Worm (Caenorhabditis elegans) whole organism, late embryonic: ENCODE data around the gene daf-18.

ENCODE experiments used
- C38D4.7 ChIP-seq: fragments of 200-800 bp; sonication (Bioruptor generic); optimal IDR thresholded peaks from 2 replicates; lab custom pipeline; 2018; ENCODE audit warnings: mild to moderate bottlenecking, missing genetic modification characterization, moderate library complexity, missing compliant biosample characterization
- K02D7.2 ChIP-seq: sonication (generic microtip); optimal IDR thresholded peaks from 2 replicates; lab custom pipeline; 2017; ENCODE audit warnings: mild to moderate bottlenecking, missing genetic modification characterization, missing compliant biosample characterization
- T23F11.4 ChIP-seq: fragments of 200-800 bp; sonication (Bioruptor generic); optimal IDR thresholded peaks from 2 replicates; lab custom pipeline; 2018; ENCODE audit warnings: mild to moderate bottlenecking, missing genetic modification characterization, missing compliant biosample characterization
- Y22D7AL.16 ChIP-seq: sonication (generic microtip); optimal IDR thresholded peaks from 2 replicates; lab custom pipeline; 2016; ENCODE audit warnings: missing genetic modification characterization, missing compliant biosample characterization
- ahr-1 ChIP-seq: sonication (generic microtip); optimal IDR thresholded peaks from 2 replicates; lab custom pipeline; 2016; ENCODE audit warnings: missing genetic modification characterization, missing compliant biosample characterization
- ceh-19 ChIP-seq: fragments of 200-800 bp; sonication (Bioruptor generic); optimal IDR thresholded peaks from 2 replicates; lab custom pipeline; 2018; ENCODE audit warnings: mild to moderate bottlenecking, missing genetic modification characterization, missing compliant biosample characterization
- ceh-22 ChIP-seq: sonication (generic microtip); optimal IDR thresholded peaks from 2 replicates; lab custom pipeline; 2017; ENCODE audit warnings: missing biosample characterization, missing genetic modification characterization
- ceh-45 ChIP-seq: fragments of 200-800 bp; sonication (Bioruptor generic); IDR thresholded peaks from 2 replicates; pipeline ENCODE4 v1.3.6; 2022; ENCODE audit warnings: missing genetic modification reagents, missing genetic modification characterization, missing compliant biosample characterization
- ceh-48 ChIP-seq: sonication (generic microtip); optimal IDR thresholded peaks from 2 replicates; lab custom pipeline; 2016; ENCODE audit warnings: missing genetic modification characterization, inconsistent platforms, missing compliant biosample characterization
- ceh-6 ChIP-seq: fragments of 200-800 bp; sonication (Bioruptor generic); optimal IDR thresholded peaks from 2 replicates; lab custom pipeline; 2018; ENCODE audit warnings: mild to moderate bottlenecking, missing genetic modification characterization, missing compliant biosample characterization
- che-1 ChIP-seq: sonication (generic microtip); optimal IDR thresholded peaks from 2 replicates; lab custom pipeline; 2016; ENCODE audit warnings: mild to moderate bottlenecking, missing genetic modification characterization, missing compliant biosample characterization
- dmd-4 ChIP-seq: sonication (generic microtip); optimal IDR thresholded peaks from 2 replicates; lab custom pipeline; 2016; ENCODE audit warnings: borderline replicate concordance, missing genetic modification characterization, missing compliant biosample characterization
- dve-1 ChIP-seq: sonication (generic microtip); optimal IDR thresholded peaks from 2 replicates; lab custom pipeline; 2017; ENCODE audit warnings: antibody characterized with exemption, mild to moderate bottlenecking, missing genetic modification characterization, missing compliant biosample characterization
- elt-4 ChIP-seq: sonication (generic microtip); optimal IDR thresholded peaks from 2 replicates; lab custom pipeline; 2016; ENCODE audit warnings: missing genetic modification characterization, missing compliant biosample characterization
- ets-4 ChIP-seq: sonication (generic microtip); optimal IDR thresholded peaks from 2 replicates; lab custom pipeline; 2016; ENCODE audit warnings: missing genetic modification characterization, missing compliant biosample characterization
- fax-1 ChIP-seq: sonication (generic microtip); optimal IDR thresholded peaks from 2 replicates; lab custom pipeline; 2016; ENCODE audit warnings: missing genotype, missing genetic modification characterization, missing compliant biosample characterization
- fkh-10 ChIP-seq: fragments of 150-350 bp; optimal IDR thresholded peaks from 2 replicates; lab custom pipeline; 2014; ENCODE audit warnings: missing biosample characterization, missing genetic modification reagents, missing genetic modification characterization
- fkh-6 ChIP-seq: sonication (generic microtip); optimal IDR thresholded peaks from 2 replicates; lab custom pipeline; 2016; ENCODE audit warnings: missing genetic modification characterization, missing compliant biosample characterization
- hlh-13 ChIP-seq: fragments of 200-800 bp; sonication (Bioruptor generic); optimal IDR thresholded peaks from 2 replicates; lab custom pipeline; 2018; ENCODE audit warnings: mild to moderate bottlenecking, missing genetic modification characterization, missing compliant biosample characterization
- hlh-15 ChIP-seq: sonication (generic microtip); optimal IDR thresholded peaks from 2 replicates; lab custom pipeline; 2016; ENCODE audit warnings: missing genetic modification characterization, missing compliant biosample characterization
- hlh-30 ChIP-seq: sonication (generic microtip); optimal IDR thresholded peaks from 2 replicates; lab custom pipeline; 2017; ENCODE audit warnings: antibody characterized with exemption, missing genetic modification characterization, missing compliant biosample characterization; ENCODE audit not compliant: insufficient read depth
- lim-6 ChIP-seq: sonication (generic microtip); optimal IDR thresholded peaks from 2 replicates; lab custom pipeline; 2016; ENCODE audit warnings: missing genetic modification characterization, missing compliant biosample characterization
- madf-2 ChIP-seq: sonication (generic microtip); optimal IDR thresholded peaks from 2 replicates; lab custom pipeline; 2017; ENCODE audit warnings: missing genetic modification characterization, missing compliant biosample characterization
- nhr-11 ChIP-seq: fragments of 150-350 bp; optimal IDR thresholded peaks from 2 replicates; lab custom pipeline; 2014; ENCODE audit warnings: missing biosample characterization, missing genetic modification characterization
- nhr-232 ChIP-seq: sonication (generic microtip); optimal IDR thresholded peaks from 2 replicates; lab custom pipeline; 2016; ENCODE audit warnings: missing genetic modification characterization, missing compliant biosample characterization
- odd-2 ChIP-seq: sonication (generic microtip); optimal IDR thresholded peaks from 2 replicates; lab custom pipeline; 2017; ENCODE audit warnings: antibody characterized with exemption, mild to moderate bottlenecking, missing genetic modification characterization, missing compliant biosample characterization
- pat-9 ChIP-seq: fragments of 200-800 bp; sonication (Bioruptor generic); optimal IDR thresholded peaks from 2 replicates; lab custom pipeline; 2018; ENCODE audit warnings: mild to moderate bottlenecking, missing genetic modification characterization, moderate library complexity, missing compliant biosample characterization
- pha-2 ChIP-seq: sonication (generic microtip); optimal IDR thresholded peaks from 2 replicates; lab custom pipeline; 2017; ENCODE audit warnings: mild to moderate bottlenecking, missing genetic modification characterization, missing compliant biosample characterization
- ref-2 ChIP-seq: sonication (generic microtip); optimal IDR thresholded peaks from 2 replicates; lab custom pipeline; 2016; ENCODE audit warnings: missing genetic modification characterization, missing compliant biosample characterization
- sdc-2 ChIP-seq: sonication (generic microtip); optimal IDR thresholded peaks from 2 replicates; lab custom pipeline; 2016; ENCODE audit warnings: missing genotype, missing genetic modification characterization, missing compliant biosample characterization
- sox-2 ChIP-seq: fragments of 200-800 bp; sonication (Bioruptor generic); IDR thresholded peaks from 2 replicates; pipeline ENCODE4 v1.3.6; 2022; ENCODE audit warnings: missing genetic modification reagents, missing genetic modification characterization, missing compliant biosample characterization
- syd-9 ChIP-seq: sonication (generic microtip); optimal IDR thresholded peaks from 2 replicates; lab custom pipeline; 2016; ENCODE audit warnings: mild to moderate bottlenecking, missing genetic modification characterization, moderate library complexity, missing compliant biosample characterization
- unc-3 ChIP-seq, 2 experiments: fragments of 200-800 bp in 1 of 2; sonication (Bioruptor generic) in 1 of 2; sonication (generic microtip) in 1 of 2; conservative IDR thresholded peaks in 1 of 2; optimal IDR thresholded peaks in 1 of 2; 2 replicates each; pipeline versions ENCODE4 v1.3.6 to Lab custom; 2016 to 2022; ENCODE audit warnings: missing compliant biosample characterization in 2 of 2, missing genetic modification characterization in 2 of 2, missing genetic modification reagents in 1 of 2
- ztf-16 ChIP-seq: sonication (generic microtip); optimal IDR thresholded peaks from 2 replicates; lab custom pipeline; 2017; ENCODE audit warnings: missing genetic modification characterization, missing compliant biosample characterization

daf-18 gene

DNA sequence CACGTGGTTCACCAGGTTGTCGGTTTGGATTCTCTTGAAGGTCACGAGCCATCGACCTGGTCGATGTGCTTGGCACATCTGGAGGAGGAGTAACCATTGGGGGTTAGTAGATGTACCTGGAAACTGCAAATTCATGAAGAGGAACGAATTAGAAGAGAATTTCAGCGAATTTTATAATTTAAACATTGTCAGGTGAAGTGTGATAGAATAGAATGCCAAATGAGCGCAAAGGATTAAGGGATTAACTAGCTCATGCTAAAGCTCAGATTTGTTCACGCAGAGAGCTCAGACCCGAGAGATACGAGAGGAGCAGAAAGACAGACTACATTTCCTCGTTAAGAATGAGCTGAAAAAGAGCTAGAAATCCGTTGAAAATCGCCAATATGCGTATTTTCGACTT is at the start of gene daf-18:
Gene daf-18, minus strand, starts transcription at position 126 of the 400 bp plus-strand sequence.
- TF ChIP-seq dve-1 (tag; lab: Kevin White, UChicago), result peak; percentile 3
- TF ChIP-seq syd-9 (tag; lab: Kevin White, UChicago), result no peak
- no peak for TF ChIP-seq T23F11.4 (GFP tag; lab: Kevin White, UChicago)
- TF ChIP-seq fkh-10 (GFP tag; lab: Kevin White, UChicago), result no peak
- no peak for TF ChIP-seq ceh-45 (GFP tag; lab: Robert Waterston, UW)
- no peak for TF ChIP-seq unc-3 (GFP tag; conservative IDR thresholded peaks at IDR 0.05; lab: Robert Waterston, UW)
- TF ChIP-seq unc-3 (tag; optimal IDR thresholded peaks at IDR 0.05; lab: Kevin White, UChicago), result no peak
- TF ChIP-seq pat-9 (tag; lab: Kevin White, UChicago), result no peak

DNA sequence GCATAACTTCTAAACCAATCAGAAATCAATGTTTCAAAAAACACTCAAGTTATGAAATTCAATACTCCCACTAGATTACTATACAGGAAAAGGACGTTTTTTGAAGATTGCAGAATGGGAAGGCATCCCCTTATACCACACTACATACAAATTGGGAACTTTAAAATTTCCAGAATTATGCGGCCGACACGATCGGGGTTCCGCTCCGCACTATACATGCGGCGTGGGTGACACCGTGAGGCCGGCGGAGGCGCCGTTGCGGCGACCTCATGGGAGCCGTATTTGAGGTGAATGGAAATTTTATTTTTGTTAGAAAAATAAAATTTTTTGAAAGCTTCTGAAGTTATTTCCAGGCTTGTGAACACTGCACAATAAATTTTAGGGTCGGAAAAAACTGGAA is 43.3 kb upstream of the daf-18 start:
- no peak for TF ChIP-seq ceh-6 (GFP tag; lab: Kevin White, UChicago)
- no peak for TF ChIP-seq nhr-232 (tag; lab: Kevin White, UChicago)
- TF ChIP-seq sox-2, result no peak
- no peak for TF ChIP-seq elt-4 (tag; lab: Kevin White, UChicago)
- TF ChIP-seq C38D4.7 (GFP tag; lab: Kevin White, UChicago), result no peak

DNA sequence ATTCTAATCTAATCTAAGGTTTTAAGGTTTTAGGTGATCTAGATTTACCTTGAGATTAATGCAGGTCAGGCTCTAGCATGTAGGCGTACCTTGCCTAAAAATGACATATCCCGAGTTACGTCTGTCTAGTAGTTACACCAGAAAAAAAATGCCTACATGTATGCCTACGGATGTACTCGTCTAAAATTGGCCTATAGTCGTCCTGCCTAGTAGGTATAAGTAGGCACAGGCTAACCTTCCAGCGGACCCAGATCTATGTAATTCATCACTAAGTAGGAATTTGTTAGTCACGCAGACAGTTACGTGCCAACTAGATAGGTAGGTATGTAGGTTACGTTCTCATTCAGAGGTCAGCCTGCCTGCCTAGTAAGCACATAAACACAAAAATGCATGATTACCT is 42.3 kb upstream of the daf-18 start:
- TF ChIP-seq hlh-13 (GFP tag; lab: Kevin White, UChicago) (no peak), che-1 (tag; lab: Kevin White, UChicago) (no peak), T23F11.4 (GFP tag; lab: Kevin White, UChicago) (no peak), sdc-2 (no peak), unc-3 (GFP tag; conservative IDR thresholded peaks at IDR 0.05; lab: Robert Waterston, UW) (no peak), unc-3 (tag; optimal IDR thresholded peaks at IDR 0.05; lab: Kevin White, UChicago) (no peak), ref-2 (tag; lab: Kevin White, UChicago) (no peak), hlh-15 (tag; lab: Kevin White, UChicago) (no peak), ahr-1 (no peak), madf-2 (tag; lab: Kevin White, UChicago) (no peak), odd-2 (tag; lab: Kevin White, UChicago) (no peak), ceh-6 (GFP tag; lab: Kevin White, UChicago) (no peak), ceh-48 (tag; lab: Kevin White, UChicago) (no peak), ets-4 (tag; lab: Kevin White, UChicago) (no peak), fkh-6 (no peak)

DNA sequence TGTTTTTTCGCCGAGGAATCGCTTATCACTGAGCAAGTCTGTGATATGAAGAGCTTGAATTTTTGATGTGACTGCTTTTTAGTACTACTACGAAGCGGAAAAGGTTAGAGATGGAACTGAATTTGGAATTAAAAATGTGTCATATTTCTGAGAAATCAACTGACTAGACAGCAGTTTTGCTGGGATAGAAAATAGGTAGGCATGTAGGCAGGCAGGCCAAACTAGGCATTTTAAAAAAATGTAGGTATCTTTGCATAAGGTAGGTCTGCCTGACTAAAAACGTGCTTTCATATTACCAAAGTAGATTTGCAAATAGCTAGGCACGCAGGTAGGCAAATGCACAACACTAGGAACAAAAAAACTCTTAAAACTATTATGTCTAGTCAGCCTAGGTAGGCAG is 41.6 kb upstream of the daf-18 start:
- TF ChIP-seq ztf-16 (tag; lab: Kevin White, UChicago) (no peak), nhr-11 (no peak), fax-1 (tag; lab: Kevin White, UChicago) (no peak), ceh-22 (no peak), pha-2 (tag; lab: Kevin White, UChicago) (no peak), K02D7.2 (tag; lab: Kevin White, UChicago) (no peak), T23F11.4 (GFP tag; lab: Kevin White, UChicago) (no peak), hlh-30 (tag; lab: Kevin White, UChicago) (no peak), Y22D7AL.16 (tag; lab: Kevin White, UChicago) (no peak), ceh-48 (tag; lab: Kevin White, UChicago) (no peak), lim-6 (tag; lab: Kevin White, UChicago) (no peak), dve-1 (tag; lab: Kevin White, UChicago) (no peak), dmd-4 (no peak), C38D4.7 (GFP tag; lab: Kevin White, UChicago) (no peak), hlh-15 (tag; lab: Kevin White, UChicago) (no peak)

DNA sequence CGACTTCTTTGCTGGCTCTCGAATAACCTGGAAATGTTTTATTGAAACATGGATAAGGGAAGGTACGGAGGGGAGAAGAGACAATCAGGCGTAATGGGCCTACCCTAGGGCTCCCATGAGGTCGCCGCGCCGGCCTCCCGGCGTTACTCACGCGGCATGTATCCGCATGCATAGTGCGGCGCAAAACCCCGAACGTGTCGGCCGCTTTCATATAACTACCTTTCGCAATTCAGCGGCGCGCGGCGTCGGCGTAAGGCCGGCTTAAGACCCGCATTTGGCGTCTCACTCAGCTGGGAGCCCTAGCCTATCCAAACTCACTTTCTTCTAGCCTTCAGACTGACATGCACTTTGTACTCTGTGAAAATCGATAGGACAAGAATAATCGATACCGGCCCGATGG is 37.1 kb upstream of the daf-18 start:
- TF ChIP-seq pha-2 (tag; lab: Kevin White, UChicago) (no peak), Y22D7AL.16 (tag; lab: Kevin White, UChicago) (no peak), elt-4 (tag; lab: Kevin White, UChicago) (peak; percentile 44), hlh-30 (tag; lab: Kevin White, UChicago) (no peak), ceh-19 (GFP tag; lab: Kevin White, UChicago) (no peak)
